Fruit fly (Drosophila melanogaster) whole organism, embryonic: ENCODE results near the gene CG43672.
A peak's percentile ranks its signal among the peaks of the same experiment; 100 is the strongest.

Experiments used
- Aef1 ChIP-seq: fragments of 200-800 bp; sonication (Bioruptor generic); IDR thresholded peaks from 3 replicates; pipeline ENCODE4 v1.3.6; 2022; ENCODE audit warnings: missing biosample characterization, missing genetic modification characterization
- Atf-2 ChIP-seq: fragments of 200-800 bp; sonication (Bioruptor generic); optimal IDR thresholded peaks from 2 replicates; lab custom pipeline; 2016; ENCODE audit warnings: missing biosample characterization, missing genetic modification characterization
- Blimp-1 ChIP-seq: fragments of 200-800 bp; sonication (Bioruptor generic); optimal IDR thresholded peaks from 3 replicates; lab custom pipeline; 2018; ENCODE audit warnings: missing biosample characterization, missing genetic modification characterization, mild to moderate bottlenecking, moderate library complexity, missing genetic modification reagents
- CG10209 ChIP-seq: fragments of 200-800 bp; sonication (Bioruptor generic); optimal IDR thresholded peaks from 3 replicates; lab custom pipeline; 2017; ENCODE audit warnings: missing biosample characterization, mild to moderate bottlenecking, missing genetic modification characterization, missing genetic modification reagents
- CG10543 ChIP-seq: fragments of 200-800 bp; sonication (Bioruptor generic); optimal IDR thresholded peaks from 3 replicates; lab custom pipeline; 2017; ENCODE audit warnings: missing biosample characterization, mild to moderate bottlenecking, missing genetic modification characterization, moderate library complexity
- CG17612 ChIP-seq: fragments of 200-800 bp; sonication (Bioruptor generic); IDR thresholded peaks from 2 replicates; pipeline ENCODE4 v1.3.6; 2022; ENCODE audit warnings: missing biosample characterization, missing genetic modification characterization
- CG18619 ChIP-seq: fragments of 200-800 bp; sonication (Bioruptor generic); optimal IDR thresholded peaks from 3 replicates; lab custom pipeline; 2017; ENCODE audit warnings: missing biosample characterization, mild to moderate bottlenecking, missing genetic modification characterization
- CG2116 ChIP-seq: fragments of 200-800 bp; sonication (Bioruptor generic); optimal IDR thresholded peaks from 3 replicates; lab custom pipeline; 2018; ENCODE audit warnings: missing biosample characterization, mild to moderate bottlenecking, missing genetic modification characterization
- CG2129 ChIP-seq: fragments of 200-800 bp; sonication (Bioruptor generic); IDR thresholded peaks from 2 replicates; pipeline ENCODE4 v1.3.6; 2022; ENCODE audit warnings: missing biosample characterization, missing genetic modification characterization; ENCODE audit not compliant: partially characterized antibody
- CG2875 ChIP-seq: fragments of 200-800 bp; sonication (Bioruptor generic); optimal IDR thresholded peaks from 2 replicates; lab custom pipeline; 2017; ENCODE audit warnings: missing biosample characterization, mild to moderate bottlenecking, missing genetic modification characterization, missing genetic modification reagents
- CG3065 ChIP-seq: fragments of 200-800 bp; sonication (Bioruptor generic); optimal IDR thresholded peaks from 2 replicates; lab custom pipeline; 2016; ENCODE audit warnings: missing biosample characterization, missing genetic modification characterization
- CG32532 ChIP-seq: fragments of 200-800 bp; sonication (Bioruptor generic); IDR thresholded peaks from 2 replicates; pipeline ENCODE4 v1.3.6; 2022; ENCODE audit warnings: missing biosample characterization, missing genetic modification characterization
- CG4360 ChIP-seq: fragments of 200-800 bp; sonication (Bioruptor generic); IDR thresholded peaks from 2 replicates; pipeline ENCODE4 v1.3.6; 2022; ENCODE audit warnings: missing biosample characterization, missing genetic modification characterization
- CG4730 ChIP-seq: fragments of 200-800 bp; sonication (Bioruptor generic); IDR thresholded peaks from 2 replicates; pipeline ENCODE4 v1.3.6; 2022; ENCODE audit warnings: missing biosample characterization, missing genetic modification characterization
- CG5180 ChIP-seq: fragments of 200-800 bp; sonication (Bioruptor generic); optimal IDR thresholded peaks from 3 replicates; lab custom pipeline; 2017; ENCODE audit warnings: missing biosample characterization, missing genetic modification characterization, mild to moderate bottlenecking, moderate library complexity, missing genetic modification reagents
- CG7271 ChIP-seq: fragments of 200-800 bp; sonication (Bioruptor generic); optimal IDR thresholded peaks from 2 replicates; lab custom pipeline; 2018; ENCODE audit warnings: missing biosample characterization, mild to moderate bottlenecking, missing genetic modification characterization, moderate library complexity
- CG7357 ChIP-seq: fragments of 200-800 bp; sonication (Bioruptor generic); IDR thresholded peaks from 3 replicates; pipeline ENCODE4 v1.3.6; 2022; ENCODE audit warnings: missing biosample characterization, missing genetic modification characterization
- CG8089 ChIP-seq: fragments of 200-800 bp; sonication (Bioruptor generic); optimal IDR thresholded peaks from 3 replicates; lab custom pipeline; 2016; ENCODE audit warnings: missing biosample characterization, missing genetic modification characterization
- CG9932 ChIP-seq: fragments of 200-800 bp; sonication (Bioruptor generic); IDR thresholded peaks from 2 replicates; pipeline ENCODE4 v1.3.6; 2022; ENCODE audit warnings: missing biosample characterization, missing genetic modification characterization
- CoRest ChIP-seq: fragments of 200-800 bp; sonication (Bioruptor generic); optimal IDR thresholded peaks from 3 replicates; lab custom pipeline; 2018; ENCODE audit warnings: missing biosample characterization, mild to moderate bottlenecking, missing genetic modification characterization, moderate library complexity
- E2f1 ChIP-seq: fragments of 200-800 bp; sonication (Bioruptor generic); IDR thresholded peaks from 2 replicates; pipeline ENCODE4 v1.3.6; 2022; ENCODE audit warnings: missing biosample characterization, missing genetic modification characterization
- HHEX ChIP-seq: fragments of 200-800 bp; sonication (Bioruptor generic); optimal IDR thresholded peaks from 3 replicates; lab custom pipeline; 2017; ENCODE audit warnings: missing biosample characterization, mild to moderate bottlenecking, missing genetic modification characterization, missing genetic modification reagents
- HLH4C ChIP-seq: fragments of 200-800 bp; sonication (Bioruptor generic); IDR thresholded peaks from 3 replicates; pipeline ENCODE4 v1.3.6; 2022; ENCODE audit warnings: missing biosample characterization, missing genetic modification characterization; ENCODE audit not compliant: partially characterized antibody
- Hsf ChIP-seq: fragments of 200-800 bp; sonication (Bioruptor generic); optimal IDR thresholded peaks from 3 replicates; lab custom pipeline; 2016; ENCODE audit warnings: missing biosample characterization, missing genetic modification characterization
- Myb ChIP-seq: fragments of 200-800 bp; sonication (Bioruptor generic); optimal IDR thresholded peaks from 2 replicates; lab custom pipeline; 2016; ENCODE audit warnings: missing biosample characterization, missing genetic modification characterization
- Pdp1 ChIP-seq, 2 experiments: fragments of 200-800 bp; sonication (Bioruptor generic); optimal IDR thresholded peaks; 3 replicates each; lab custom pipeline; 2016; ENCODE audit warnings: missing biosample characterization in 2 of 2, missing genetic modification characterization in 2 of 2, mild to moderate bottlenecking in 1 of 2, moderate library complexity in 1 of 2
- Ssrp ChIP-seq: fragments of 200-800 bp; sonication (Bioruptor generic); optimal IDR thresholded peaks from 2 replicates; lab custom pipeline; 2018; ENCODE audit warnings: missing biosample characterization, mild to moderate bottlenecking, missing genetic modification characterization, moderate library complexity
- Vsx1 ChIP-seq: fragments of 200-800 bp; sonication (Bioruptor generic); optimal IDR thresholded peaks from 2 replicates; lab custom pipeline; 2017; ENCODE audit warnings: missing biosample characterization, mild to moderate bottlenecking, missing genetic modification characterization, missing genetic modification reagents
- YL-1 ChIP-seq: fragments of 200-800 bp; sonication (Bioruptor generic); optimal IDR thresholded peaks from 3 replicates; lab custom pipeline; 2017; ENCODE audit warnings: missing biosample characterization, mild to moderate bottlenecking, missing genetic modification characterization
- ap ChIP-seq: fragments of 200-800 bp; sonication (Bioruptor generic); IDR thresholded peaks from 2 replicates; pipeline ENCODE4 v1.3.6; 2022; ENCODE audit warnings: missing biosample characterization, missing genetic modification characterization
- cg ChIP-seq: fragments of 200-800 bp; sonication (Bioruptor generic); optimal IDR thresholded peaks from 3 replicates; lab custom pipeline; 2019; ENCODE audit warnings: missing biosample characterization, mild to moderate bottlenecking, missing genetic modification characterization, moderate library complexity
- chif ChIP-seq, 2 experiments: fragments of 200-800 bp; sonication (Bioruptor generic); optimal IDR thresholded peaks; 3 replicates each; lab custom pipeline; 2016; ENCODE audit warnings: missing biosample characterization in 2 of 2, missing genetic modification characterization in 2 of 2
- exex ChIP-seq: fragments of 200-800 bp; sonication (Bioruptor generic); optimal IDR thresholded peaks from 4 replicates; lab custom pipeline; 2018; ENCODE audit warnings: missing biosample characterization, mild to moderate bottlenecking, missing genetic modification characterization, moderate library complexity
- fd102C ChIP-seq: fragments of 200-800 bp; sonication (Bioruptor generic); optimal IDR thresholded peaks from 2 replicates; lab custom pipeline; 2018; ENCODE audit warnings: missing biosample characterization, mild to moderate bottlenecking, missing genetic modification characterization, moderate library complexity
- fru ChIP-seq: fragments of >200 bp; optimal IDR thresholded peaks from 2 replicates; lab custom pipeline; 2017
- gce ChIP-seq: fragments of 200-800 bp; sonication (Bioruptor generic); IDR thresholded peaks from 3 replicates; pipeline ENCODE4 v1.3.6; 2022; ENCODE audit warnings: missing biosample characterization, missing genetic modification characterization
- gsb ChIP-seq: fragments of 200-800 bp; sonication (Bioruptor generic); IDR thresholded peaks from 2 replicates; pipeline ENCODE4 v1.3.6; 2022; ENCODE audit warnings: missing biosample characterization, missing genetic modification characterization
- her ChIP-seq: fragments of 200-800 bp; sonication (Bioruptor generic); optimal IDR thresholded peaks from 2 replicates; lab custom pipeline; 2016; ENCODE audit warnings: missing biosample characterization, missing genetic modification characterization
- mam ChIP-seq: fragments of 200-800 bp; sonication (Bioruptor generic); optimal IDR thresholded peaks from 3 replicates; lab custom pipeline; 2016; ENCODE audit warnings: missing biosample characterization, missing genetic modification characterization
- org-1 ChIP-seq: fragments of 200-800 bp; sonication (Bioruptor generic); optimal IDR thresholded peaks from 2 replicates; lab custom pipeline; 2017; ENCODE audit warnings: missing biosample characterization, missing genetic modification characterization
- pzg ChIP-seq: fragments of 200-800 bp; sonication (Bioruptor generic); optimal IDR thresholded peaks from 3 replicates; lab custom pipeline; 2018; ENCODE audit warnings: missing biosample characterization, mild to moderate bottlenecking, missing genetic modification characterization, moderate library complexity
- repo ChIP-seq: fragments of 200-800 bp; sonication (Bioruptor generic); optimal IDR thresholded peaks from 2 replicates; lab custom pipeline; 2016; ENCODE audit warnings: missing biosample characterization, missing genetic modification characterization
- rib ChIP-seq: fragments of 200-800 bp; sonication (Bioruptor generic); IDR thresholded peaks from 2 replicates; pipeline ENCODE4 v1.3.6; 2022; ENCODE audit warnings: missing biosample characterization, missing genetic modification characterization
- scrt ChIP-seq: fragments of 200-800 bp; sonication (Bioruptor generic); optimal IDR thresholded peaks from 2 replicates; lab custom pipeline; 2018; ENCODE audit warnings: missing biosample characterization, mild to moderate bottlenecking, missing genetic modification characterization, moderate library complexity
- sug ChIP-seq: fragments of 200-800 bp; optimal IDR thresholded peaks from 2 replicates; lab custom pipeline; 2019; ENCODE audit warnings: missing biosample characterization, mild to moderate bottlenecking, missing genetic modification characterization, moderate library complexity
- tin ChIP-seq: fragments of 200-800 bp; sonication (Bioruptor generic); optimal IDR thresholded peaks from 3 replicates; lab custom pipeline; 2016; ENCODE audit warnings: missing biosample characterization, missing genetic modification characterization
- tio ChIP-seq: fragments of 200-800 bp; sonication (Bioruptor generic); optimal IDR thresholded peaks from 2 replicates; lab custom pipeline; 2017; ENCODE audit warnings: missing biosample characterization, missing genetic modification characterization, inconsistent platforms
- tna ChIP-seq: fragments of 200-800 bp; sonication (Bioruptor generic); IDR thresholded peaks from 2 replicates; pipeline ENCODE4 v1.3.6; 2022; ENCODE audit warnings: missing biosample characterization, missing genetic modification characterization; ENCODE audit not compliant: partially characterized antibody
- ttk ChIP-seq: fragments of 200-800 bp; sonication (Bioruptor generic); IDR thresholded peaks from 2 replicates; pipeline ENCODE4 v2.1.2; 2022; ENCODE audit warnings: missing biosample characterization, missing genetic modification characterization
- unpg ChIP-seq: fragments of 200-800 bp; sonication (Bioruptor generic); optimal IDR thresholded peaks from 3 replicates; lab custom pipeline; 2018; ENCODE audit warnings: missing biosample characterization, mild to moderate bottlenecking, missing genetic modification characterization, moderate library complexity
- zen2 ChIP-seq: fragments of 200-800 bp; sonication (Bioruptor generic); IDR thresholded peaks from 3 replicates; pipeline ENCODE4 v1.3.6; 2022; ENCODE audit warnings: missing biosample characterization, missing genetic modification characterization; ENCODE audit not compliant: partially characterized antibody

CG43672 gene

DNA sequence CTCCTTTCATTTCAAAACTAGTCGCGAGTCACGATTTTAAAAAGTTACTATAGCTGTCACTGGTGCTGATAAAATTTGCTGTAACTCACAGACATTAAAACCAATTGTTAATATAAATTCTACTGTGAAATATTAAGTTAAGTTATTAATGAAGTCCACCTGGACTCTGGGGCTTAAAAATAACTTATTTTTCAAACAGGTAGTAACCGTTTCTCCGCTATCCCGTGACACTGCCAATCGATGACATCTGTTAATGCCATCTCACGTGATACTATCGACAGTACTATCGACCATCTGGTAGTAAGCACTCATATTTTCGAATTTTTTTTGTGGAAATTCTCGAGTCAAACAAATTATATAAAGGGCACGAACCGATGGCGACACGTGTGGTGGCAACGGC, 38.8 kb upstream of the CG43672 start, which contains the start of the genes CG12379 and MagR (continued):
- no peak for TF ChIP-seq org-1 (GFP tag; lab: Kevin White, UChicago)
- TF ChIP-seq HHEX (GFP tag; lab: Kevin White, UChicago): no peak
- no peak for TF ChIP-seq fru (lab: Kevin White, UChicago)
- TF ChIP-seq CG17612 (GFP tag; lab: Robert Waterston, UW): no peak
- peak; percentile 29 for TF ChIP-seq CG18619
- TF ChIP-seq Myb (GFP tag; lab: Kevin White, UChicago): peak; percentile 75
- no peak for TF ChIP-seq ap
- TF ChIP-seq rib (GFP tag; lab: Robert Waterston, UW): no peak
- no peak for TF ChIP-seq cg (GFP tag; lab: Kevin White, UChicago)
- no peak for TF ChIP-seq scrt
- TF ChIP-seq zen2 (GFP tag; lab: Robert Waterston, UW): peak; percentile 37; the same call in 1 of the 3 replicates
- TF ChIP-seq CG10543 (GFP tag; lab: Kevin White, UChicago): no peak
- TF ChIP-seq CG3065 (GFP tag; lab: Kevin White, UChicago): peak; percentile 16
- no peak for TF ChIP-seq Vsx1 (GFP tag; lab: Kevin White, UChicago)
- TF ChIP-seq YL-1: peak; percentile 20
- TF ChIP-seq pzg (GFP tag; lab: Kevin White, UChicago): peak; percentile 58
- peak; percentile 79 for TF ChIP-seq CG2116 (GFP tag; lab: Kevin White, UChicago)
- TF ChIP-seq CG9932: peak; percentile 74
- TF ChIP-seq her: no peak
- no peak for TF ChIP-seq Blimp-1
- peak; percentile 46; the same call in 1 of the 2 replicates for TF ChIP-seq CG32532
- peak; percentile 61 for TF ChIP-seq tin (GFP tag; lab: Kevin White, UChicago)
- peak; percentile 79 for TF ChIP-seq HLH4C
- no peak for TF ChIP-seq CG2875 (GFP tag; lab: Kevin White, UChicago)
- TF ChIP-seq gsb: no peak
- TF ChIP-seq CG10209 (GFP tag; lab: Kevin White, UChicago): no peak
- TF ChIP-seq ttk (GFP tag; lab: Robert Waterston, UW): no peak
- peak; percentile 63 for TF ChIP-seq Hsf (GFP tag; lab: Kevin White, UChicago)
- TF ChIP-seq CG7271 (tag; lab: Kevin White, UChicago): no peak
- no peak for TF ChIP-seq fd102C (GFP tag; lab: Kevin White, UChicago)
- TF ChIP-seq tna (GFP tag; lab: Robert Waterston, UW): no peak
- peak; percentile 44 for TF ChIP-seq Ssrp
- TF ChIP-seq CG7357: 0 out of 3 replicates have a peak, but pooled peaks have one; percentile 37
- TF ChIP-seq Atf-2 (GFP tag; lab: Kevin White, UChicago): peak; percentile 57
- TF ChIP-seq CG4360 (GFP tag; lab: Robert Waterston, UW): no peak
- TF ChIP-seq CG4730 (GFP tag; lab: Robert Waterston, UW): no peak
- TF ChIP-seq unpg (GFP tag; lab: Kevin White, UChicago): no peak
- TF ChIP-seq CG8089: no peak
- no peak for TF ChIP-seq CG5180
- TF ChIP-seq tio: no peak
- peak; percentile 83 for TF ChIP-seq sug
- TF ChIP-seq gce (GFP tag; lab: Robert Waterston, UW): no peak
- no peak for TF ChIP-seq repo (GFP tag; lab: Kevin White, UChicago)
- no peak for TF ChIP-seq exex
- TF ChIP-seq CoRest (tag; lab: Kevin White, UChicago): peak; percentile 78
- peak; percentile 72 for TF ChIP-seq mam (GFP tag; lab: Kevin White, UChicago)
- peak; percentile 62 to 72 for TF ChIP-seq Pdp1 (GFP tag; optimal IDR thresholded peaks at IDR 0.05; lab: Kevin White, UChicago)
- TF ChIP-seq CG2129 (GFP tag; lab: Robert Waterston, UW): peak; percentile 48
- peak; percentile 32; the same call in 1 of the 2 replicates for TF ChIP-seq E2f1 (GFP tag; lab: Robert Waterston, UW)
- peak; percentile 8 to 29 for TF ChIP-seq chif (GFP tag; optimal IDR thresholded peaks at IDR 0.05; lab: Kevin White, UChicago)
- TF ChIP-seq Aef1 (GFP tag; lab: Robert Waterston, UW): peak; percentile 39; the same call in 2 of the 3 replicates
